Worm (Caenorhabditis elegans): ENCODE measurements around the gene srt-59.

The srt-59 gene

DNA sequence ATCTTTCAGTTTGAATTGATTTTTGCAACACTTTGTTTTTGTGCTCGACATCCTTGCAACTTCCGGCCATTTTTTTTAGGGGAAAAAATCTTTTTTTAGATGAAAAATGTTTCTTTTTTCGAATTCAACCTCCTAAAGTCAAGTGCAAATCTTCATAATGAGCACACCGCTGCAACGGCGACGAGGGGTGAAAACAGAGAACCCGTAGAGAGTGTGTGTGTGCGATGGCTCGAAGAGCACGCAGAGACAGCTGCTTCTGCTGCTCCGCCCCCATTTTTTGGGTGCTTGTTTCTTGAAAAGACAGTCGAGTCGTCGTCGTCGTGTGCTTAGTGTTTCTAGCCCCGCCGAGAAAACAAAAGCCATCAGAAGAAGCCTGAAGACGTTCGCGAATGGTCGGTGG lies 4.6 kb upstream of the srt-59 start, which contains the start of gene inx-18:
Gene inx-18 (plus strand): TSS at position 301 of the 400 bp plus-strand sequence.
- TF ChIP-seq let-526 (GFP tag; IDR thresholded peaks at IDR 0.05) (no peak), pbrm-1 (GFP tag; IDR thresholded peaks at IDR 0.05) (no peak), hlh-12 (tag; optimal IDR thresholded peaks at IDR 0.05) (no peak), zfh-2 (GFP tag; conservative IDR thresholded peaks at IDR 0.05) (no peak), xnd-1 (tag; optimal IDR thresholded peaks at IDR 0.05) (no peak), sea-2 (GFP tag; IDR thresholded peaks at IDR 0.05) (no peak), hrde-1 (tag; optimal IDR thresholded peaks at IDR 0.05; ENCODE audit: borderline replicate concordance) (no peak), hmg-1.2 (GFP tag; IDR thresholded peaks at IDR 0.05) (no peak), hmg-20 (GFP tag; IDR thresholded peaks at IDR 0.05) (no peak), T26A5.8 (tag; optimal IDR thresholded peaks at IDR 0.05) (no peak), sptf-2 (GFP tag; optimal IDR thresholded peaks at IDR 0.05) (no peak), ztf-25 (GFP tag; IDR thresholded peaks at IDR 0.05) (no peak)

DNA sequence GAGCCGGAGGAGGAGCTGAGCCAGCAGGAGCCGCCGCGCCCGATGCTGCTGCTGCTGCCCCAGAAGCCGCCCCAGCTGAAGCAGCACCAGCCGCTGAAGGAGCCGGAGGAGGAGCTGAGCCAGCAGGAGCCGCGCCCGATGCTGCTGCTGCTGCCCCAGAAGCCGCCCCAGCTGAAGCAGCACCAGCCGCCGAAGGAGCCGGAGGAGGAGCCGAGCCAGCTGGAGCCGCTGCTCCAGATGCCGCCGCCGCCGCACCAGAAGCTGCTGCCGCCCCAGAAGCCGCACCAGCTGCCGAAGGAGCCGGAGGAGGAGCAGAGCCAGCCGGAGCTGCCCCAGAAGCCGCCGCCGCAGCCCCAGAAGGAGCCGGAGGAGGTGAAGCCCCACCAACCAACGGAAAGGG lies 3.9 kb upstream of the srt-59 start:
- TF ChIP-seq lin-26 (GFP tag; IDR thresholded peaks at IDR 0.05) (0 out of 2 replicates have a peak, but pooled peaks have one; percentile 12), Y53F4B.3 (GFP tag; IDR thresholded peaks at IDR 0.05) (no peak), ztf-6 (GFP tag; IDR thresholded peaks at IDR 0.05) (no peak), F39B2.1 (GFP tag; IDR thresholded peaks at IDR 0.05) (no peak), egrh-3 (GFP tag; IDR thresholded peaks at IDR 0.05) (peak; percentile 100), mcd-1 (GFP tag; IDR thresholded peaks at IDR 0.05) (peak; percentile 71; the same call in 1 of the 2 replicates), B0336.3 (GFP tag; IDR thresholded peaks at IDR 0.05) (no peak), zfh-2 (GFP tag; conservative IDR thresholded peaks at IDR 0.05) (peak; percentile 84)

ce11 chrIV:604817-605216 lies 3.3 kb upstream of the srt-59 start:
- TF ChIP-seq zfh-2 (GFP tag; conservative IDR thresholded peaks at IDR 0.05) (peak; percentile 57), efl-1 (GFP tag; optimal IDR thresholded peaks at IDR 0.05) (no peak), mcd-1 (GFP tag; IDR thresholded peaks at IDR 0.05) (0 out of 2 replicates have a peak, but pooled peaks have one; percentile 7), F22D6.2 (tag; optimal IDR thresholded peaks at IDR 0.05) (no peak)

DNA sequence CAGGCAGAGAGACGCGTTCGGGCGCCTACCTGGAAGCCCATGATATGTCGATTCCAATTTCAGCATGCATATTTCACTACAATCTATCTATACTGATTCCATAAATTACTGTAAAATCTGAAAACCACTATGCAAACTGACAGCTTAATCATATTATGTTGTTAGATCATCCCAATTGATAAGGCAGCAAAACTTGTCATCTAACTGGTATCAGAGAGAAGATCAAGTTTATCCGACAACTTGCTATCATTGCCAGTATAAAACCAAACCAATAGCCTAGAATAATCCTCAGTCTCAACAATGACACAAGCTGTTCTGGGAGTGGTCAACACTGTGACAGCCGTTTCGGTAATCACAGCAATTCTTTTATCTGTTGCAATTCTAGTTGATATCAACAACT lies 2.6 kb upstream of the srt-59 start, which contains the start of gene col-102:
Gene col-102 (plus strand): TSS at position 301 of the 400 bp plus-strand sequence.
- TF ChIP-seq lin-54 (GFP tag; optimal IDR thresholded peaks at IDR 0.05): no peak
- no peak for TF ChIP-seq B0261.1 (tag; optimal IDR thresholded peaks at IDR 0.05)
- TF ChIP-seq hrde-1 (tag; optimal IDR thresholded peaks at IDR 0.05; ENCODE audit: borderline replicate concordance): no peak
- no peak for TF ChIP-seq dox-1 (GFP tag; IDR thresholded peaks at IDR 0.05)
- TF ChIP-seq madf-6 (GFP tag; IDR thresholded peaks at IDR 0.05): no peak
- no peak for TF ChIP-seq zfh-2 (GFP tag; conservative IDR thresholded peaks at IDR 0.05)
- TF ChIP-seq Y53F4B.3 (GFP tag; IDR thresholded peaks at IDR 0.05): no peak
- no peak for TF ChIP-seq lin-26 (GFP tag; IDR thresholded peaks at IDR 0.05)
- TF ChIP-seq Y79H2A.3 (GFP tag; conservative IDR thresholded peaks at IDR 0.05): no peak
- no peak for TF ChIP-seq chd-7 (tag; optimal IDR thresholded peaks at IDR 0.05)
- TF ChIP-seq nfyb-1 (GFP tag; IDR thresholded peaks at IDR 0.05): no peak
- TF ChIP-seq ztf-18 (tag; optimal IDR thresholded peaks at IDR 0.05): no peak
- TF ChIP-seq rpc-1 (optimal IDR thresholded peaks at IDR 0.05): no peak
- TF ChIP-seq rpc-1 (tag; optimal IDR thresholded peaks at IDR 0.05): no peak

DNA sequence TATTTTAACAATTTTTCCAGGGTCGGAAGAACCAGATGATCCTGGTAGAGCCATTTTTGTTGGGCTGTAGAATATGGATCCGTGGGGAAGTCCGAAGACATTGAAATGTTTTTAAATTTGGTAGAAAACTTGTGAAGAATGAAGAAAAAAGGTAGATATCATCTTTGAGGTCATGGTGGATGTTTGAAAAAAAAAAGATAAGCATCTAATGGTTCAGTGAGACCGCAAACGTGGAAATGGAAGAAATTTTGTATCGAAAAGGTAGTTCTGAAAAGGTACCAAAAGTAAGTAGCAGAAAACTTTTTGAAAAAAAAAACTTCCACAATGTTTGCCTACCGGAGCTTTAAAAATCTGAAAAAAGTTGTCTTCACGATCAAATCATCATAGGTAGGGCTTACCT lies 2.0 kb upstream of the srt-59 start, which contains the start of gene prmt-4:
Gene prmt-4 (minus strand): TSS at position 101 of the 400 bp plus-strand sequence.
- TF ChIP-seq F10E7.11 (tag; optimal IDR thresholded peaks at IDR 0.05): no peak
- TF ChIP-seq nhr-179 (tag; optimal IDR thresholded peaks at IDR 0.05): no peak
- no peak for TF ChIP-seq ets-4 (GFP tag; optimal IDR thresholded peaks at IDR 0.05)
- TF ChIP-seq ceh-91 (GFP tag; IDR thresholded peaks at IDR 0.05): no peak
- no peak for TF ChIP-seq hmg-20 (GFP tag; IDR thresholded peaks at IDR 0.05)
- no peak for TF ChIP-seq egl-18 (GFP tag; IDR thresholded peaks at IDR 0.05)
- TF ChIP-seq D2030.7 (GFP tag; IDR thresholded peaks at IDR 0.05): no peak
- TF ChIP-seq lin-54 (GFP tag; optimal IDR thresholded peaks at IDR 0.05): no peak
- no peak for TF ChIP-seq ccch-3 (GFP tag; optimal IDR thresholded peaks at IDR 0.05)
- TF ChIP-seq him-1 (tag; optimal IDR thresholded peaks at IDR 0.05): no peak
- no peak for TF ChIP-seq Y79H2A.3 (GFP tag; conservative IDR thresholded peaks at IDR 0.05)
- TF ChIP-seq ceh-100 (GFP tag; IDR thresholded peaks at IDR 0.05): no peak
- TF ChIP-seq F39B2.1 (GFP tag; IDR thresholded peaks at IDR 0.05): no peak
- no peak for TF ChIP-seq ama-1 (optimal IDR thresholded peaks at IDR 0.05)
- no peak for TF ChIP-seq ama-1 (GFP tag; optimal IDR thresholded peaks at IDR 0.05)
- TF ChIP-seq snpc-1.1 (tag; optimal IDR thresholded peaks at IDR 0.05; ENCODE audit: insufficient read depth): no peak
- TF ChIP-seq tlf-1 (GFP tag; optimal IDR thresholded peaks at IDR 0.05): no peak
- no peak for TF ChIP-seq nfyb-1 (GFP tag; IDR thresholded peaks at IDR 0.05)
